Fruit fly (Drosophila melanogaster) S2 (cell line): ENCODE measurements around the gene t-cup.

Source experiments
- CG8478 ChIP-seq: fragments of >200 bp; optimal IDR thresholded peaks from 2 replicates; lab custom pipeline; 2018
- CTCF ChIP-seq, 2 experiments: fragments of >200 bp; optimal IDR thresholded peaks; 2 replicates each; lab custom pipeline; 2018

dm6 chr2L:12498538-12498937 lies 1.4 kb upstream of the t-cup start:
- TF ChIP-seq CG8478 (lab: Kevin White, UChicago) (no peak), CTCF (optimal IDR thresholded peaks at IDR 0.05; lab: Kevin White, UChicago) (no peak)
